Worm (Caenorhabditis elegans): ENCODE results near the gene F55C9.3.

The F55C9.3 gene

DNA sequence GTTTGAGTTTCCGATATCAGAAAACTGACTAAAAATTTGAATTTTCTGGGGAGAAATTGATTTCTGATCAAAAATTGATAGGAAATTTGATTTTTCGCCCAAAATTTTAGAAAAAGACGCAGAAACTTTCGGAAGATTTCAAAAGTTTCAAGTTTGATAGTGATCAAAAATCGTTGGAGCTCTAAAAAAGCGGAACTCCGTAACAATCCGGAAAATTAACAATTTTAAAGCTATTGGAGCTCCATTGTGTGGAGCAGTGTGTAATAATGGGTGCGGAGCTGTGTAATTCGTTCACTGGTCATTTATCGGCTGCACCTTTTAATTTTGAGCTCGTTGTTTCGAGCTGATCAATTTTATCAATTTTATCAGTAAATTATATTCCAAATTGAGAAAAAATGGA is 34.5 kb downstream of the F55C9.3 start, which contains the start of gene F21D9.4:
Gene F21D9.4 (plus strand): TSS at position 301 of the 400 bp plus-strand sequence.
- TF ChIP-seq dao-5 (tag; optimal IDR thresholded peaks at IDR 0.05) (no peak), him-1 (tag; optimal IDR thresholded peaks at IDR 0.05) (no peak), W03F9.2 (tag; optimal IDR thresholded peaks at IDR 0.05) (no peak)

DNA sequence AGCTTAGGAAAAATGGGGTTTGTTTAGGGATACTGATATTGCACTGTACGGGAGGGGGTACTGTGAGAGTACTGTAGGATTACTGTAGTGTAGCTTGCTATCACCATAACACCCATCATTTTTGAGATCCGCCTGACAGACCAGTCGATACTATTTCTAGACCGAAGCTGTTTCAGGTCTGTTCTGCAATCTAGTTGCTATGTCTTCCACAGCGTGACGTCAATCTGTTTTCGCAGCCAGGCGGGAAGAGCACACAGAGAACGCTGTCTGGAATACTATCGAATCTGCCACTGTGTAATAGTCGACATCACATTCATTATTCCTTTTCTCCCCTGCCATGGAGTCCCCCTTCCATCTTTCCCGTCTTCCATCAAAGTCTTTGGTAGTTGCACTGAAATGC is 36.1 kb downstream of the F55C9.3 start, which contains the start of gene F21D9.11:
Gene F21D9.11 (plus strand): TSS at position 301 of the 400 bp plus-strand sequence.
- TF ChIP-seq W03F9.2 (tag; optimal IDR thresholded peaks at IDR 0.05) = no peak
- TF ChIP-seq dao-5 (tag; optimal IDR thresholded peaks at IDR 0.05) = no peak
- no peak for TF ChIP-seq him-1 (tag; optimal IDR thresholded peaks at IDR 0.05)

DNA sequence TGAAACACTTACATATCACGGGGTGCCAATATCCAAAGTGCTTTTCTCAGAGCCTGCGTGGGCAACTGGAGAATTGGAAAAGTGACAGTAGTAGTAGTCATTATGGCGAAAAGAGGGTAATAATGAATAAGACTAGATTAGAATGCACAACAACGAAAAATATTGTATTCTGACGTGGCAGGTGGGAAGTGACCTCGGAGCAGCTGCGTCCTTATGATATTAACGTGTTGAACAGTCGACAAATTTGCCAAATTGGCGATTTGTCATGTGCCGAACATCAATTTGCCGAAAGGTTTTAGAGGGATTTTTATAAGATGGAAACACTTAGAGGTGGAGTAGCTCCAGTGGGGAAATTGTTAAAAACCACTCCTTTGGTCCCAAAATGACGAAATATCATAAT is 37.0 kb downstream of the F55C9.3 start, which contains the start of gene str-81:
Gene str-81 (minus strand): TSS at position 101 of the 400 bp plus-strand sequence.
- TF ChIP-seq W03F9.2 (tag; optimal IDR thresholded peaks at IDR 0.05) (no peak), him-1 (tag; optimal IDR thresholded peaks at IDR 0.05) (no peak), dao-5 (tag; optimal IDR thresholded peaks at IDR 0.05) (no peak)

DNA sequence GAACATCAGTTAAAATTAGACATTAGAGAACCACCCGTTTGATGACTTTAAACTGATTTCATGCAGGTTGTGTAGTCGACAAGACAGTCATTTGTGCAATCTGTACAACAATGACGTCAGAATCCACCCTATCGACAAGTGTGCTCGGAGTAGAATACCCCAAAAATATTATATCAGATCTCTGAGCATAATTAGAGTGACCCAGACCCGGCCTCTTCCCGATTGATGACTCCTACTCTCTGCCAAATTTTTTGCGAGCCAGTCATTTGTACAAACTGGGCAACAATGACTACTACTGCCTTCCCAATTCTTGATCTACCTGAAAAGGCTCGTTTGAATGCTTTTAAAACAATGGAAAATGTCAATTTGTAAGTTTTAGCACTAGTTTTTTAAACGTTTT is 47.8 kb downstream of the F55C9.3 start, which contains the start of the genes fbxb-115 and fbxb-1:
Gene fbxb-115 (minus strand): TSS at position 101 of the 400 bp plus-strand sequence.
Gene fbxb-1 (plus strand): TSS at position 226 of the 400 bp plus-strand sequence.
- no peak for TF ChIP-seq W03F9.2 (tag; optimal IDR thresholded peaks at IDR 0.05)
- no peak for TF ChIP-seq dao-5 (tag; optimal IDR thresholded peaks at IDR 0.05)
- no peak for TF ChIP-seq him-1 (tag; optimal IDR thresholded peaks at IDR 0.05)

DNA sequence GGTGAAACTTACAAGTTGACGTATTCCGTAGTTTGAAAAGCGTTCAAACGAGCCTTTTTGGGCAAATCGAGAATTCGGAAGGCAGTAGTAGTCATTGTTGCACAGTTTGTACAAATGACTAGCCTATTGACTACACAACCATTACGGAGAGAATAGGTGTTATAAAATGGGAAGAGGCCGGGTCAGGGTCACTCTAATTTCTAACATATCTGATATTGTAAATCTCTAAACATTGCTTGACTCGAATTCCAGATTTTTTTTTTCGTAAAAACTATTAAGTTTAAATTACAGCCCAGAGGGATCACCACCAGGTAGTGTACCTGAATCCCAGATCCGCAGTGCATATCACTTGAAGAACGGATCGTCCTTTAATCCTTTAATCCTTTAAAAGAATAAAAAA is 50.8 kb downstream of the F55C9.3 start, which contains the start of gene fbxb-2:
Gene fbxb-2 (minus strand): TSS at position 101 of the 400 bp plus-strand sequence.
- TF ChIP-seq dao-5 (tag; optimal IDR thresholded peaks at IDR 0.05) (no peak), W03F9.2 (tag; optimal IDR thresholded peaks at IDR 0.05) (no peak), him-1 (tag; optimal IDR thresholded peaks at IDR 0.05) (no peak)

Measured in whole organism, L4/young adult.